Worm (Caenorhabditis elegans) whole organism, L2 larva: ENCODE measurements around the gene her-1.

ENCODE experiments used
- alr-1 ChIP-seq: fragments of 150-350 bp; optimal IDR thresholded peaks from 2 replicates; lab custom pipeline; 2014; ENCODE audit warnings: missing biosample characterization, missing genetic modification characterization
- ama-1 ChIP-seq: fragments of 150-350 bp; optimal IDR thresholded peaks from 2 replicates; lab custom pipeline; 2018; ENCODE audit warnings: inconsistent platforms
- gmeb-1 ChIP-seq: fragments of 150-350 bp; optimal IDR thresholded peaks from 2 replicates; lab custom pipeline; 2014; ENCODE audit warnings: missing biosample characterization, missing genetic modification characterization
- nhr-11 ChIP-seq: fragments of 150-350 bp; optimal IDR thresholded peaks from 2 replicates; lab custom pipeline; 2014; ENCODE audit warnings: missing biosample characterization, missing genetic modification characterization
- nhr-6 ChIP-seq: fragments of 150-350 bp; optimal IDR thresholded peaks from 2 replicates; lab custom pipeline; 2014; ENCODE audit warnings: missing biosample characterization, missing genetic modification characterization
- unc-62 ChIP-seq: fragments of 150-350 bp; optimal IDR thresholded peaks from 2 replicates; lab custom pipeline; 2014; ENCODE audit warnings: missing biosample characterization, missing genetic modification reagents, missing genetic modification characterization
- zag-1 ChIP-seq: fragments of 150-350 bp; optimal IDR thresholded peaks from 2 replicates; lab custom pipeline; 2014; ENCODE audit warnings: missing biosample characterization, missing genetic modification characterization

DNA sequence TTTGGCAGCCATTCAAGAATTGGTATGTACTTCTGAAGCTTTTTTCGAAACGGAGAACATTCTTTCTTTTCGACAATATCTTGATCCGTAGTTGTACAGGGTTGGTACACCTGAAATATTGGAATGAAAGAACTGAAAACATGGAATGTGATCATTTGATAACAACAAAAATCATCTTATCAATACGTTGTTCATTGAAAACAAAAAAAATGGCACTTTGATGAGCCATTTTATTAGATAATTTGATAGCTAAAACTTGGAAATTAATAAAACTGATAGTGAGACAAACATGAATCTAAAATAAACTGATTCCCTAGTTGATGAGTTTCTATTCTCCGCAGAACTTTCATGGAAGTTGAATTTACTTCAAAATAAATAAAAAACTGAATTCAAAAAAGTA lies 24.3 kb upstream of the her-1 start:
- TF ChIP-seq unc-62 (no peak), gmeb-1 (tag; lab: Kevin White, UChicago) (no peak), nhr-6 (tag; lab: Kevin White, UChicago) (no peak), nhr-11 (tag; lab: Kevin White, UChicago) (no peak), alr-1 (tag; lab: Kevin White, UChicago) (no peak), ama-1 (no peak), zag-1 (tag; lab: Kevin White, UChicago) (no peak)
